Worm (Caenorhabditis elegans): Measurements from ENCODE around the gene vps-16.

DNA sequence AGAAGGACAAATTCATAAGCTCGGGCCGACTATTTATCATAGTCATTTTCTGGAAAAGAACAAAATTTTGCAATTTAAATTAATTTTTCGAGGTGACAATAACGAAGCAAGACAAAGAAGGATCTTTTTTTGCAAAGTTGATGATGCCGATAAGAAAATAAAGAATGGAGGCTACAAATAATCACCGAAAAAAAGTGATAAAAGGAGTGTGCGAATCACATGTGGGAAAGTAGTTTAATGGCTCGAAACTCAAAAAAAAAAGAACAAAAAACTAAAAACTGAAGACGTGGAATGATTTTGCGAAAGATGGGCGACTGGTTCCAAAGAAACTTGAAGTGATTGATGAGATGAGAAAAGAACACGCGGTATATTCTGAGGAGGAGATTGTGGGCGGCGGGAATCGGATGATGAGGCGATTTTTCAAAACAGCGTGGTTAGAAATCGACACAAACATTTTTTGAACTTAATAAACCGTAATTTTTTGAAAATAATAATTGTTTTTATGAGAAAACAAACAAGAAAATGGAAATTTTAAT, 13.6 kb upstream of the vps-16 start, which contains the start of gene atgl-1:
- TF ChIP-seq dao-5 (tag; optimal IDR thresholded peaks at IDR 0.05) (no peak), W03F9.2 (tag; optimal IDR thresholded peaks at IDR 0.05) (no peak)

Measured in whole organism, L4/young adult.